Worm (Caenorhabditis elegans) whole organism, early embryonic: ENCODE measurements around the gene T28F3.9.

Source experiments
- F13C5.2 ChIP-seq: sonication (generic microtip); optimal IDR thresholded peaks from 2 replicates; lab custom pipeline; 2017; ENCODE audit warnings: mild to moderate bottlenecking, missing genetic modification characterization, inconsistent platforms, missing compliant biosample characterization
- ama-1 ChIP-seq: fragments of 150-350 bp; optimal IDR thresholded peaks from 2 replicates; lab custom pipeline; 2014
- ceh-36 ChIP-seq: sonication (generic microtip); optimal IDR thresholded peaks from 2 replicates; lab custom pipeline; 2016; ENCODE audit warnings: missing genetic modification characterization, inconsistent platforms, missing compliant biosample characterization
- ets-7 ChIP-seq: sonication (generic microtip); optimal IDR thresholded peaks from 2 replicates; lab custom pipeline; 2016; ENCODE audit warnings: missing genotype, missing genetic modification characterization, missing compliant biosample characterization
- flt-1 ChIP-seq: fragments of 200-800 bp; sonication (Bioruptor generic); IDR thresholded peaks from 2 replicates; pipeline ENCODE4 v1.3.6; 2022; ENCODE audit warnings: missing genetic modification characterization, missing compliant biosample characterization
- hmg-4 ChIP-seq: fragments of 200-800 bp; sonication (Bioruptor generic); optimal IDR thresholded peaks from 2 replicates; lab custom pipeline; 2018; ENCODE audit warnings: mild to moderate bottlenecking, missing genetic modification characterization, missing compliant biosample characterization
- sea-1 ChIP-seq: fragments of 200-800 bp; sonication (Bioruptor generic); conservative IDR thresholded peaks from 2 replicates; pipeline ENCODE4 v1.3.6; 2022; ENCODE audit warnings: missing genetic modification characterization, missing compliant biosample characterization
- tbx-37 ChIP-seq: fragments of 200-800 bp; sonication (Bioruptor generic); conservative IDR thresholded peaks from 2 replicates; pipeline ENCODE4 v1.3.6; 2022; ENCODE audit warnings: missing genetic modification reagents, missing genetic modification characterization, missing compliant biosample characterization
- tra-4 ChIP-seq: sonication (generic microtip); optimal IDR thresholded peaks from 2 replicates; lab custom pipeline; 2017; ENCODE audit warnings: missing genetic modification characterization, missing compliant biosample characterization

DNA sequence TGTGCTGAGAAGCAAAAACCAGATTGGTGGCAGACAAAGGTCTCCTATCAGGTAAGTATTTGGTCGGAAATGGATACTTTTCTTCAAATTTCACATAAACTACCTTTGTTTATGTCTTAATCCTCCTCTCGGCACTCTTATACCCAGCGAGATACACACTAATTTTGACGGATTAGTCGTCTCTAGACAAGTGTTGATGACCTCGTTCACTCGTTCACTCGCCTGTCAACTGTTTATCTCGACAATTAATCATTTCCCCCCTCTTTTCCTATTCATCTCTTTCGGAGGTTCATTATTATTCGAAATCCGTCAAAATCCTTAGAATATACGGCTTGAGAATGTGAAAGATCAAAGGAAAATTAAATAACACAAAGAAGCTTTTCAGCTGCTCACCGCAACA is 38.6 kb upstream of the T28F3.9 start:
- TF ChIP-seq tra-4 (tag; lab: Kevin White, UChicago) (no peak), flt-1 (GFP tag; lab: Robert Waterston, UW) (no peak), hmg-4 (GFP tag; lab: Kevin White, UChicago) (no peak), ama-1 (lab: Kevin White, UChicago) (no peak), F13C5.2 (no peak), ets-7 (tag; lab: Kevin White, UChicago) (no peak), tbx-37 (GFP tag; lab: Robert Waterston, UW) (no peak), sea-1 (GFP tag; lab: Robert Waterston, UW) (no peak), ceh-36 (tag; lab: Kevin White, UChicago) (peak; percentile 20)
